Worm (Caenorhabditis elegans) whole organism, young adult: ENCODE data around the gene dtmk-1.

ENCODE experiments used
- B0261.1 ChIP-seq: sonication (generic microtip); optimal IDR thresholded peaks from 2 replicates; lab custom pipeline; 2016; ENCODE audit warnings: mild to moderate bottlenecking, missing genetic modification characterization, moderate library complexity, missing compliant biosample characterization
- B0336.3 ChIP-seq: fragments of 200-800 bp; sonication (Bioruptor generic); IDR thresholded peaks from 2 replicates; pipeline ENCODE4 v1.3.6; 2022; ENCODE audit warnings: missing genetic modification characterization, missing compliant biosample characterization
- C06A6.2 ChIP-seq: fragments of 200-800 bp; sonication (Bioruptor generic); conservative IDR thresholded peaks from 2 replicates; pipeline ENCODE4 v1.3.6; 2022; ENCODE audit warnings: missing genetic modification characterization, missing compliant biosample characterization
- D2030.7 ChIP-seq: fragments of 200-800 bp; sonication (Bioruptor generic); IDR thresholded peaks from 2 replicates; pipeline ENCODE4 v1.3.6; 2022; ENCODE audit warnings: missing genetic modification reagents, missing genetic modification characterization, missing compliant biosample characterization
- F10E7.11 ChIP-seq: sonication (generic microtip); optimal IDR thresholded peaks from 2 replicates; lab custom pipeline; 2017; ENCODE audit warnings: mild to moderate bottlenecking, missing genetic modification characterization, moderate library complexity, missing compliant biosample characterization
- F22D6.2 ChIP-seq: sonication (generic microtip); optimal IDR thresholded peaks from 2 replicates; lab custom pipeline; 2016; ENCODE audit warnings: mild to moderate bottlenecking, missing genetic modification characterization, missing compliant biosample characterization
- F33H1.4 ChIP-seq: fragments of 200-800 bp; sonication (Bioruptor generic); IDR thresholded peaks from 2 replicates; pipeline ENCODE4 v1.3.6; 2022; ENCODE audit warnings: missing genetic modification reagents, missing genetic modification characterization, missing compliant biosample characterization
- F49E8.2 ChIP-seq: sonication (generic microtip); optimal IDR thresholded peaks from 3 replicates; lab custom pipeline; 2017; ENCODE audit warnings: missing genetic modification characterization, mild to moderate bottlenecking, missing compliant biosample characterization, antibody characterized with exemption, moderate library complexity; ENCODE audit not compliant: insufficient read depth
- K12H6.12 ChIP-seq: fragments of 200-800 bp; sonication (Bioruptor generic); optimal IDR thresholded peaks from 2 replicates; lab custom pipeline; 2018; ENCODE audit warnings: mild to moderate bottlenecking, missing genetic modification characterization, missing compliant biosample characterization
- T26A5.8 ChIP-seq: sonication (generic microtip); optimal IDR thresholded peaks from 2 replicates; lab custom pipeline; 2016; ENCODE audit warnings: missing genetic modification characterization, missing compliant biosample characterization
- Y53G8AR.9 ChIP-seq: fragments of 200-800 bp; sonication (Bioruptor generic); conservative IDR thresholded peaks from 2 replicates; pipeline ENCODE4 v1.3.6; 2022; ENCODE audit warnings: missing genetic modification reagents, missing genetic modification characterization, missing compliant biosample characterization
- Y56A3A.18 ChIP-seq: fragments of 200-800 bp; sonication (Bioruptor generic); IDR thresholded peaks from 2 replicates; pipeline ENCODE4 v1.3.6; 2022; ENCODE audit warnings: missing genetic modification reagents, missing genetic modification characterization, missing compliant biosample characterization
- akir-1 ChIP-seq: fragments of 200-800 bp; sonication (Bioruptor generic); optimal IDR thresholded peaks from 2 replicates; lab custom pipeline; 2018; ENCODE audit warnings: mild to moderate bottlenecking, missing genetic modification characterization, moderate library complexity, missing compliant biosample characterization
- ama-1 ChIP-seq, 3 experiments: fragments of 150-350 bp in 1 of 3; sonication (generic microtip) in 2 of 3; optimal IDR thresholded peaks; 2 replicates each; lab custom pipeline; 2014 to 2018; ENCODE audit warnings: missing biosample characterization in 2 of 3, missing genetic modification characterization in 2 of 3, missing genetic modification reagents in 2 of 3
- aptf-2 ChIP-seq: fragments of 200-800 bp; sonication (Bioruptor generic); conservative IDR thresholded peaks from 2 replicates; pipeline ENCODE4 v1.3.6; 2022; ENCODE audit warnings: missing genetic modification reagents, missing genetic modification characterization, missing compliant biosample characterization
- atf-7 ChIP-seq: sonication (generic microtip); optimal IDR thresholded peaks from 2 replicates; lab custom pipeline; 2017; ENCODE audit warnings: mild to moderate bottlenecking, missing genetic modification characterization, missing compliant biosample characterization
- athp-1 ChIP-seq: sonication (generic microtip); optimal IDR thresholded peaks from 2 replicates; lab custom pipeline; 2017; ENCODE audit warnings: mild to moderate bottlenecking, missing genetic modification characterization, missing compliant biosample characterization
- attf-3 ChIP-seq: fragments of 200-800 bp; sonication (Bioruptor generic); conservative IDR thresholded peaks from 2 replicates; pipeline ENCODE4 v1.3.6; 2022; ENCODE audit warnings: missing genetic modification reagents, missing genetic modification characterization, missing compliant biosample characterization
- attf-5 ChIP-seq: fragments of 200-800 bp; sonication (Bioruptor generic); optimal IDR thresholded peaks from 2 replicates; lab custom pipeline; 2018; ENCODE audit warnings: mild to moderate bottlenecking, missing genetic modification characterization, missing compliant biosample characterization
- cebp-1 ChIP-seq, 2 experiments: fragments of 200-800 bp in 1 of 2; sonication (Bioruptor generic) in 1 of 2; sonication (generic microtip) in 1 of 2; IDR thresholded peaks in 1 of 2; optimal IDR thresholded peaks in 1 of 2; 2 replicates each; pipeline versions ENCODE4 v1.3.6 to Lab custom; 2017 to 2022; ENCODE audit warnings: missing compliant biosample characterization in 2 of 2, missing genetic modification characterization in 2 of 2, mild to moderate bottlenecking in 1 of 2, missing genetic modification reagents in 1 of 2, moderate library complexity in 1 of 2
- cebp-2 ChIP-seq: fragments of 200-800 bp; sonication (Bioruptor generic); IDR thresholded peaks from 2 replicates; pipeline ENCODE4 v1.3.6; 2022; ENCODE audit warnings: missing genetic modification characterization, missing compliant biosample characterization
- ceh-27 ChIP-seq: fragments of 200-800 bp; sonication (Bioruptor generic); optimal IDR thresholded peaks from 2 replicates; lab custom pipeline; 2018; ENCODE audit warnings: mild to moderate bottlenecking, missing genetic modification characterization, moderate library complexity, missing compliant biosample characterization
- ceh-40 ChIP-seq: fragments of 200-800 bp; sonication (Bioruptor generic); IDR thresholded peaks from 2 replicates; pipeline ENCODE4 v1.3.6; 2022; ENCODE audit warnings: missing genetic modification characterization, missing compliant biosample characterization
- ceh-58 ChIP-seq: fragments of 200-800 bp; sonication (Bioruptor generic); IDR thresholded peaks from 2 replicates; pipeline ENCODE4 v1.3.6; 2022; ENCODE audit warnings: missing genetic modification characterization, missing compliant biosample characterization
- chd-7 ChIP-seq: sonication (generic microtip); optimal IDR thresholded peaks from 2 replicates; lab custom pipeline; 2016; ENCODE audit warnings: mild to moderate bottlenecking, missing genetic modification characterization, moderate library complexity, missing compliant biosample characterization
- die-1 ChIP-seq: sonication (generic microtip); optimal IDR thresholded peaks from 2 replicates; lab custom pipeline; 2016; ENCODE audit warnings: missing genotype, mild to moderate bottlenecking, missing genetic modification characterization, missing compliant biosample characterization
- dox-1 ChIP-seq: fragments of 200-800 bp; sonication (Bioruptor generic); IDR thresholded peaks from 2 replicates; pipeline ENCODE4 v1.3.6; 2022; ENCODE audit warnings: missing genetic modification reagents, missing genetic modification characterization, missing compliant biosample characterization
- egl-44 ChIP-seq: fragments of 200-800 bp; sonication (Bioruptor generic); IDR thresholded peaks from 2 replicates; pipeline ENCODE4 v1.3.6; 2022; ENCODE audit warnings: missing genetic modification reagents, missing genetic modification characterization, missing compliant biosample characterization
- ekl-4 ChIP-seq: fragments of 200-800 bp; sonication (Bioruptor generic); IDR thresholded peaks from 2 replicates; pipeline ENCODE4 v1.3.6; 2022; ENCODE audit warnings: missing genetic modification reagents, missing genetic modification characterization, missing compliant biosample characterization
- him-1 ChIP-seq: sonication (generic microtip); optimal IDR thresholded peaks from 2 replicates; lab custom pipeline; 2016; ENCODE audit warnings: missing genotype, missing genetic modification reagents, missing genetic modification characterization, missing compliant biosample characterization
- hlh-26 ChIP-seq: fragments of 200-800 bp; sonication (Bioruptor generic); conservative IDR thresholded peaks from 2 replicates; pipeline ENCODE4 v1.3.6; 2022; ENCODE audit warnings: missing genetic modification reagents, missing genetic modification characterization, missing compliant biosample characterization
- lag-1 ChIP-seq: fragments of 200-800 bp; sonication (Bioruptor generic); IDR thresholded peaks from 2 replicates; pipeline ENCODE4 v1.3.6; 2022; ENCODE audit warnings: missing genetic modification reagents, missing genetic modification characterization, missing compliant biosample characterization
- let-526 ChIP-seq: fragments of 200-800 bp; sonication (Bioruptor generic); IDR thresholded peaks from 2 replicates; pipeline ENCODE4 v1.3.6; 2022; ENCODE audit warnings: missing genetic modification reagents, missing genetic modification characterization, missing compliant biosample characterization
- lin-54 ChIP-seq: fragments of 200-800 bp; sonication (Bioruptor generic); optimal IDR thresholded peaks from 2 replicates; lab custom pipeline; 2018; ENCODE audit warnings: mild to moderate bottlenecking, missing genetic modification characterization, missing compliant biosample characterization
- madf-10 ChIP-seq: sonication (generic microtip); optimal IDR thresholded peaks from 2 replicates; lab custom pipeline; 2016; ENCODE audit warnings: mild to moderate bottlenecking, missing genetic modification characterization, missing compliant biosample characterization
- pha-4 ChIP-seq: fragments of 150-350 bp; sonication (generic microtip); optimal IDR thresholded peaks from 2 replicates; lab custom pipeline; 2014; ENCODE audit warnings: missing biosample characterization, missing genetic modification reagents, missing genetic modification characterization
- rec-8 ChIP-seq, 2 experiments: sonication (generic microtip); optimal IDR thresholded peaks; 2 replicates each; lab custom pipeline; 2016; ENCODE audit warnings: mild to moderate bottlenecking in 2 of 2, missing genetic modification characterization in 2 of 2, missing genetic modification reagents in 2 of 2, missing genotype in 2 of 2, missing biosample characterization in 1 of 2, missing compliant biosample characterization in 1 of 2, moderate library complexity in 1 of 2
- snpc-3.4 ChIP-seq: sonication (generic microtip); optimal IDR thresholded peaks from 2 replicates; lab custom pipeline; 2017; ENCODE audit warnings: missing genetic modification characterization, mild to moderate bottlenecking, missing compliant biosample characterization, antibody characterized with exemption, moderate library complexity, missing genotype, missing genetic modification reagents
- tbx-9 ChIP-seq: sonication (generic microtip); optimal IDR thresholded peaks from 2 replicates; lab custom pipeline; 2016; ENCODE audit warnings: borderline replicate concordance, missing genetic modification characterization, inconsistent platforms, missing compliant biosample characterization
- unc-130 ChIP-seq: sonication (generic microtip); optimal IDR thresholded peaks from 2 replicates; lab custom pipeline; 2016; ENCODE audit warnings: missing genetic modification reagents, missing genetic modification characterization, missing compliant biosample characterization
- ztf-25 ChIP-seq: fragments of 200-800 bp; sonication (Bioruptor generic); IDR thresholded peaks from 2 replicates; pipeline ENCODE4 v1.3.6; 2022; ENCODE audit warnings: missing genetic modification reagents, missing genetic modification characterization, missing compliant biosample characterization

Gene dtmk-1

ce11 chrII:9951846-9952245 lies 15.1 kb downstream of the dtmk-1 start:
- TF ChIP-seq attf-5 (GFP tag; lab: Kevin White, UChicago) (no peak), tbx-9 (tag; lab: Kevin White, UChicago) (no peak), attf-3 (no peak), Y56A3A.18 (GFP tag; lab: Robert Waterston, UW) (no peak), die-1 (tag; lab: Kevin White, UChicago) (no peak), F22D6.2 (tag; lab: Kevin White, UChicago) (no peak), ama-1 (optimal IDR thresholded peaks at IDR 0.05; lab: Kevin White, UChicago) (no peak), ama-1 (GFP tag; optimal IDR thresholded peaks at IDR 0.05; lab: Kevin White, UChicago) (no peak), aptf-2 (GFP tag; lab: Robert Waterston, UW) (no peak), akir-1 (GFP tag; lab: Kevin White, UChicago) (no peak), T26A5.8 (tag; lab: Kevin White, UChicago) (no peak), rec-8 (tag; optimal IDR thresholded peaks at IDR 0.05; lab: Kevin White, UChicago) (no peak)

- no peak for TF ChIP-seq F22D6.2 (tag; lab: Kevin White, UChicago)
Measured at ce11 chrII:9948662-9949061, 18.2 kb downstream of the dtmk-1 start.

ce11 chrII:9943837-9944236 lies 23.1 kb downstream of the dtmk-1 start, which contains the start of gene flad-1:
Gene flad-1 (plus strand): TSS chrII:9944137.
- TF ChIP-seq F33H1.4 (GFP tag; lab: Robert Waterston, UW) (0 out of 2 replicates have a peak, but pooled peaks have one; percentile 10), chd-7 (tag; lab: Kevin White, UChicago) (peak; percentile 21), snpc-3.4 (peak; percentile 25), B0261.1 (tag; lab: Kevin White, UChicago) (no peak), C06A6.2 (GFP tag; lab: Robert Waterston, UW) (no peak), F10E7.11 (tag; lab: Kevin White, UChicago) (no peak)
- TF ChIP-seq, all 124 proteins: peak for 3

ce11 chrII:9943246-9943645 lies 23.7 kb downstream of the dtmk-1 start:
- no peak for TF ChIP-seq cebp-1 (GFP tag; IDR thresholded peaks at IDR 0.05; lab: Robert Waterston, UW)
- no peak for TF ChIP-seq cebp-1 (tag; optimal IDR thresholded peaks at IDR 0.05; lab: Kevin White, UChicago)
- TF ChIP-seq ceh-58 = no peak
- no peak for TF ChIP-seq lin-54 (GFP tag; lab: Kevin White, UChicago)
- no peak for TF ChIP-seq T26A5.8 (tag; lab: Kevin White, UChicago)
- TF ChIP-seq hlh-26 = no peak
- no peak for TF ChIP-seq ceh-27 (GFP tag; lab: Kevin White, UChicago)
- TF ChIP-seq ekl-4 (GFP tag; lab: Robert Waterston, UW) = no peak
- TF ChIP-seq Y53G8AR.9 (GFP tag; lab: Robert Waterston, UW) = no peak
- TF ChIP-seq him-1 (tag; lab: Kevin White, UChicago) = no peak
- TF ChIP-seq atf-7 = no peak

ce11 chrII:9940430-9940829 lies 26.5 kb downstream of the dtmk-1 start, which contains the start of gene ufd-3:
Gene ufd-3 (plus strand): TSS chrII:9940753.
- TF ChIP-seq K12H6.12 (tag; lab: Kevin White, UChicago) = peak; percentile 72
- no peak for TF ChIP-seq tbx-9 (tag; lab: Kevin White, UChicago)
- no peak for TF ChIP-seq Y56A3A.18 (GFP tag; lab: Robert Waterston, UW)
- peak; percentile 72 for TF ChIP-seq dox-1 (GFP tag; lab: Robert Waterston, UW)
- no peak for TF ChIP-seq lag-1 (GFP tag; lab: Robert Waterston, UW)
- no peak for TF ChIP-seq ceh-40 (GFP tag; lab: Robert Waterston, UW)
- no peak for TF ChIP-seq F49E8.2 (tag; lab: Kevin White, UChicago)
- TF ChIP-seq cebp-2 = no peak
- TF ChIP-seq unc-130 (GFP tag; lab: Kevin White, UChicago) = peak; percentile 90
- TF ChIP-seq pha-4 (tag; lab: Kevin White, UChicago) = peak; percentile 78
- TF ChIP-seq rec-8 (tag; optimal IDR thresholded peaks at IDR 0.05; lab: Kevin White, UChicago) = peak; percentile 43 to 73
- 0 out of 2 replicates have a peak, but pooled peaks have one; percentile 55 for TF ChIP-seq egl-44 (GFP tag; lab: Robert Waterston, UW)
- TF ChIP-seq let-526 (GFP tag; lab: Robert Waterston, UW) = no peak; the same call in 1 of the 2 replicates
- peak; percentile 47 for TF ChIP-seq madf-10 (tag; lab: Kevin White, UChicago)
- TF ChIP-seq D2030.7 = peak; percentile 65
- TF ChIP-seq B0336.3 = peak; percentile 86
- peak; percentile 64 for TF ChIP-seq athp-1 (tag; lab: Kevin White, UChicago)
- TF ChIP-seq ztf-25 (GFP tag; lab: Robert Waterston, UW) = peak; percentile 65; the same call in 1 of the 2 replicates
